Fruit fly (Drosophila melanogaster) whole organism, embryonic: ENCODE results near the gene MAGE.

ENCODE experiments used
- Abd-B ChIP-seq: fragments of 200-800 bp; sonication (Bioruptor generic); optimal IDR thresholded peaks from 2 replicates; lab custom pipeline; 2018; ENCODE audit warnings: missing biosample characterization, mild to moderate bottlenecking, missing genetic modification characterization, moderate library complexity
- Asciz ChIP-seq: fragments of 200-800 bp; sonication (Bioruptor generic); optimal IDR thresholded peaks from 2 replicates; lab custom pipeline; 2017; ENCODE audit warnings: missing biosample characterization, mild to moderate bottlenecking, missing genetic modification characterization, missing genetic modification reagents
- Blimp-1 ChIP-seq: fragments of 200-800 bp; sonication (Bioruptor generic); optimal IDR thresholded peaks from 3 replicates; lab custom pipeline; 2018; ENCODE audit warnings: missing biosample characterization, missing genetic modification characterization, mild to moderate bottlenecking, moderate library complexity, missing genetic modification reagents
- CG10543 ChIP-seq: fragments of 200-800 bp; sonication (Bioruptor generic); optimal IDR thresholded peaks from 3 replicates; lab custom pipeline; 2017; ENCODE audit warnings: missing biosample characterization, mild to moderate bottlenecking, missing genetic modification characterization, moderate library complexity
- CG11695 ChIP-seq: fragments of 200-800 bp; sonication (Bioruptor generic); IDR thresholded peaks from 3 replicates; pipeline ENCODE4 v1.3.6; 2022; ENCODE audit warnings: missing biosample characterization, missing genetic modification characterization
- CG12071 ChIP-seq: fragments of 200-800 bp; sonication (Bioruptor generic); optimal IDR thresholded peaks from 3 replicates; lab custom pipeline; 2018; ENCODE audit warnings: missing biosample characterization, mild to moderate bottlenecking, missing genetic modification characterization
- CG12155 ChIP-seq: fragments of 200-800 bp; sonication (Bioruptor generic); optimal IDR thresholded peaks from 3 replicates; lab custom pipeline; 2016; ENCODE audit warnings: missing biosample characterization, missing genetic modification characterization
- CG12236 ChIP-seq: fragments of 200-800 bp; sonication (Bioruptor generic); optimal IDR thresholded peaks from 2 replicates; lab custom pipeline; 2016; ENCODE audit warnings: missing biosample characterization, missing genetic modification characterization
- CG14014 ChIP-seq: fragments of 200-800 bp; sonication (Bioruptor generic); IDR thresholded peaks from 2 replicates; pipeline ENCODE4 v1.3.6; 2022; ENCODE audit warnings: missing biosample characterization, missing genetic modification characterization
- CG15601 ChIP-seq: fragments of 200-800 bp; sonication (Bioruptor generic); optimal IDR thresholded peaks from 3 replicates; lab custom pipeline; 2019; ENCODE audit warnings: missing biosample characterization, mild to moderate bottlenecking, missing genetic modification characterization, moderate library complexity
- CG16815 ChIP-seq: fragments of 200-800 bp; sonication (Bioruptor generic); optimal IDR thresholded peaks from 3 replicates; lab custom pipeline; 2017; ENCODE audit warnings: missing biosample characterization, mild to moderate bottlenecking, missing genetic modification characterization
- CG16863 ChIP-seq: fragments of 200-800 bp; sonication (Bioruptor generic); optimal IDR thresholded peaks from 3 replicates; lab custom pipeline; 2016; ENCODE audit warnings: missing biosample characterization, missing genetic modification characterization
- CG17328 ChIP-seq: fragments of 200-800 bp; sonication (Bioruptor generic); IDR thresholded peaks from 2 replicates; pipeline ENCODE4 v1.3.6; 2022; ENCODE audit warnings: missing biosample characterization, missing genetic modification characterization
- CG18011 ChIP-seq: fragments of 200-800 bp; sonication (Bioruptor generic); optimal IDR thresholded peaks from 2 replicates; lab custom pipeline; 2017; ENCODE audit warnings: missing biosample characterization, missing genetic modification characterization, mild to moderate bottlenecking, moderate library complexity, missing genotype
- CG2889 ChIP-seq: fragments of 200-800 bp; sonication (Bioruptor generic); IDR thresholded peaks from 3 replicates; pipeline ENCODE4 v1.3.6; 2022; ENCODE audit warnings: missing biosample characterization, missing genetic modification characterization
- CG4404 ChIP-seq: fragments of 200-800 bp; sonication (Bioruptor generic); IDR thresholded peaks from 2 replicates; pipeline ENCODE4 v1.3.6; 2022; ENCODE audit warnings: missing biosample characterization, missing genetic modification characterization
- CG6175 ChIP-seq: fragments of 200-800 bp; sonication (Bioruptor generic); IDR thresholded peaks from 3 replicates; pipeline ENCODE4 v1.3.6; 2022; ENCODE audit warnings: missing biosample characterization, missing genetic modification characterization
- CG7786 ChIP-seq: fragments of 200-800 bp; sonication (Bioruptor generic); optimal IDR thresholded peaks from 2 replicates; lab custom pipeline; 2016; ENCODE audit warnings: missing biosample characterization, missing genetic modification characterization
- CG8281 ChIP-seq: fragments of 200-800 bp; sonication (Bioruptor generic); optimal IDR thresholded peaks from 2 replicates; lab custom pipeline; 2018; ENCODE audit warnings: missing biosample characterization, mild to moderate bottlenecking, missing genetic modification characterization, moderate library complexity
- CG8944 ChIP-seq: fragments of 200-800 bp; sonication (Bioruptor generic); optimal IDR thresholded peaks from 3 replicates; lab custom pipeline; 2016; ENCODE audit warnings: missing biosample characterization, missing genetic modification characterization
- CkIIα-i1 ChIP-seq: fragments of 200-800 bp; sonication (Bioruptor generic); IDR thresholded peaks from 2 replicates; pipeline ENCODE4 v1.3.6; 2022; ENCODE audit warnings: missing biosample characterization, missing genetic modification characterization
- Eip74EF ChIP-seq, 2 experiments: fragments of 200-800 bp in 1 of 2; fragments of >200 bp in 1 of 2; sonication (Bioruptor generic) in 1 of 2; optimal IDR thresholded peaks; 2 replicates each; lab custom pipeline; 2017 to 2019; ENCODE audit warnings: missing biosample characterization in 2 of 2, missing genetic modification characterization in 2 of 2, mild to moderate bottlenecking in 1 of 2, moderate library complexity in 1 of 2
- Fer3 ChIP-seq: fragments of 200-800 bp; sonication (Bioruptor generic); optimal IDR thresholded peaks from 2 replicates; lab custom pipeline; 2018; ENCODE audit warnings: missing biosample characterization, mild to moderate bottlenecking, missing genetic modification characterization, moderate library complexity
- HmgD ChIP-seq: fragments of 200-800 bp; sonication (Bioruptor generic); optimal IDR thresholded peaks from 3 replicates; lab custom pipeline; 2016; ENCODE audit warnings: missing biosample characterization, missing genetic modification characterization
- Lim3 ChIP-seq: fragments of 200-800 bp; sonication (Bioruptor generic); IDR thresholded peaks from 2 replicates; pipeline ENCODE4 v1.3.6; 2022; ENCODE audit warnings: missing biosample characterization, missing genetic modification characterization
- Neu2 ChIP-seq: fragments of 200-800 bp; sonication (Bioruptor generic); optimal IDR thresholded peaks from 3 replicates; lab custom pipeline; 2016; ENCODE audit warnings: missing biosample characterization, missing genetic modification characterization, borderline replicate concordance
- Nf-YA ChIP-seq: fragments of 200-800 bp; sonication (Bioruptor generic); IDR thresholded peaks from 2 replicates; pipeline ENCODE4 v1.3.6; 2022; ENCODE audit warnings: missing biosample characterization, missing genetic modification characterization
- NfI ChIP-seq: fragments of 200-800 bp; sonication (Bioruptor generic); optimal IDR thresholded peaks from 3 replicates; lab custom pipeline; 2018; ENCODE audit warnings: missing biosample characterization, mild to moderate bottlenecking, missing genetic modification characterization, moderate library complexity
- Sin3A ChIP-seq: fragments of >200 bp; optimal IDR thresholded peaks from 2 replicates; lab custom pipeline; 2018
- Tbp ChIP-seq: fragments of >200 bp; optimal IDR thresholded peaks from 2 replicates; lab custom pipeline; 2018; ENCODE audit warnings: missing biosample characterization, missing genetic modification characterization
- abd-A ChIP-seq: fragments of 200-800 bp; sonication (Bioruptor generic); optimal IDR thresholded peaks from 3 replicates; lab custom pipeline; 2019; ENCODE audit warnings: missing biosample characterization, mild to moderate bottlenecking, missing genetic modification characterization, moderate library complexity
- btn ChIP-seq: fragments of 200-800 bp; sonication (Bioruptor generic); optimal IDR thresholded peaks from 2 replicates; lab custom pipeline; 2016; ENCODE audit warnings: missing biosample characterization, missing genetic modification characterization
- cad ChIP-seq: fragments of >200 bp; optimal IDR thresholded peaks from 2 replicates; lab custom pipeline; 2017; ENCODE audit warnings: missing biosample characterization, missing genetic modification characterization
- chif ChIP-seq, 2 experiments: fragments of 200-800 bp; sonication (Bioruptor generic); optimal IDR thresholded peaks; 3 replicates each; lab custom pipeline; 2016; ENCODE audit warnings: missing biosample characterization in 2 of 2, missing genetic modification characterization in 2 of 2
- croc ChIP-seq: fragments of 200-800 bp; sonication (Bioruptor generic); conservative IDR thresholded peaks from 3 replicates; pipeline ENCODE4 v1.3.6; 2022; ENCODE audit warnings: missing biosample characterization, missing genetic modification characterization
- crp ChIP-seq, 2 experiments: fragments of 200-800 bp; sonication (Bioruptor generic); optimal IDR thresholded peaks; 2 replicates in 1 of 2; 3 replicates in 1 of 2; lab custom pipeline; 2017; ENCODE audit warnings: missing biosample characterization in 2 of 2, missing genetic modification characterization in 2 of 2, mild to moderate bottlenecking in 1 of 2, moderate library complexity in 1 of 2
- dmrt11E ChIP-seq: fragments of 200-800 bp; sonication (Bioruptor generic); optimal IDR thresholded peaks from 3 replicates; lab custom pipeline; 2018; ENCODE audit warnings: missing biosample characterization, mild to moderate bottlenecking, missing genetic modification characterization, moderate library complexity
- emc ChIP-seq: fragments of 200-800 bp; sonication (Bioruptor generic); optimal IDR thresholded peaks from 2 replicates; lab custom pipeline; 2016; ENCODE audit warnings: missing biosample characterization, missing genetic modification characterization
- ems ChIP-seq: fragments of 200-800 bp; sonication (Bioruptor generic); optimal IDR thresholded peaks from 3 replicates; lab custom pipeline; 2016; ENCODE audit warnings: missing biosample characterization, missing genetic modification characterization
- en ChIP-seq: fragments of 200-800 bp; sonication (Bioruptor generic); optimal IDR thresholded peaks from 2 replicates; lab custom pipeline; 2016; ENCODE audit warnings: missing biosample characterization, missing genetic modification characterization
- fu2 ChIP-seq: fragments of 200-800 bp; sonication (Bioruptor generic); optimal IDR thresholded peaks from 2 replicates; lab custom pipeline; 2016; ENCODE audit warnings: missing biosample characterization, missing genetic modification characterization
- p53 ChIP-seq: fragments of 200-800 bp; sonication (Bioruptor generic); optimal IDR thresholded peaks from 2 replicates; lab custom pipeline; 2016; ENCODE audit warnings: missing biosample characterization, missing genetic modification characterization
- pan ChIP-seq, 4 experiments: fragments of >200 bp in 3 of 4; fragments of 200-800 bp in 1 of 4; sonication (Bioruptor generic) in 1 of 4; optimal IDR thresholded peaks in 3 of 4; IDR thresholded peaks in 1 of 4; 2 replicates each; pipeline versions ENCODE4 v1.3.6 to Lab custom; 2017 to 2022; ENCODE audit warnings: missing biosample characterization in 2 of 4, missing genetic modification characterization in 2 of 4, mixed read lengths in 1 of 4
- pfk ChIP-seq: fragments of 200-800 bp; sonication (Bioruptor generic); optimal IDR thresholded peaks from 2 replicates; lab custom pipeline; 2018; ENCODE audit warnings: missing biosample characterization, mild to moderate bottlenecking, missing genetic modification characterization, moderate library complexity
- pnt ChIP-seq: fragments of 200-800 bp; sonication (Bioruptor generic); optimal IDR thresholded peaks from 3 replicates; lab custom pipeline; 2016; ENCODE audit warnings: missing biosample characterization, missing genetic modification characterization
- slbo ChIP-seq: fragments of 200-800 bp; sonication (Bioruptor generic); IDR thresholded peaks from 2 replicates; pipeline ENCODE4 v1.3.6; 2022; ENCODE audit warnings: missing biosample characterization, missing genetic modification characterization
- sob ChIP-seq: fragments of 200-800 bp; sonication (Bioruptor generic); IDR thresholded peaks from 2 replicates; pipeline ENCODE4 v1.3.6; 2022; ENCODE audit warnings: missing biosample characterization, missing genetic modification characterization
- stwl ChIP-seq: fragments of 200-800 bp; sonication (Bioruptor generic); optimal IDR thresholded peaks from 3 replicates; lab custom pipeline; 2018; ENCODE audit warnings: missing biosample characterization, mild to moderate bottlenecking, missing genetic modification characterization, moderate library complexity
- wek ChIP-seq: fragments of 200-800 bp; sonication (Bioruptor generic); optimal IDR thresholded peaks from 3 replicates; lab custom pipeline; 2018; ENCODE audit warnings: missing biosample characterization, mild to moderate bottlenecking, missing genetic modification characterization, moderate library complexity

Gene MAGE

DNA sequence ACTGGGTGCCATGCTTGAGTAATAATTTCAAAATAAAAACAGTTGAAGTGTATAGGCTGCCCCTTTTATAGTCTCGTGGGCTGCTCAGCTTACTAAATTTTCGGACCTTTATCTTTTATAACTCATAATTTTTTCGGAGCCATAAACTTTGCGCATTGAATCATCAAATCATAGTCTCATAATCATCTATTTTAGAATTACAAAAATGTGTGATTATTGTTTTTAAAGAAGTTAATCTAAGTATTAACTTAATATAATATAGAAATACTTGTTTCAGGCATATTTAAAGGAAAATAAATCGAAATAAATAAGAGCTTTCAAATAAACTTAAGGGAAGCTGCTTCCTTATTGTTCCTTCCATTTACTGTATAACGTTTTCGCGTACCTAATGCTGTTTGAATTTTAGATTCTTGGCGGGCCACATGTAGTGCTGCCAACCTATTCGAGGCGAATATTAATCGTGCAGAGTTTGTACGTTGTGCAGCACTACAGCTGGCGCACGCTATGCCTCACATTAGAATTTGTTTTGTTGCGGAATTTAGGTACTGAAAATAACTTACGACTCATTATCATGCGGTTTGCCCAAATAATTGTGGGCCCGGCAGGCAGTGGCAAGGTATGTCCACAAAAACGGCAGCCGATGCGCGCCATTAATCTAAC, 10.6 kb downstream of the MAGE start, which contains the start of the genes CG14610 and CG2656 (continued):
- no peak for TF ChIP-seq CG6175 (GFP tag; lab: Robert Waterston, UW)
- TF ChIP-seq CG8281, result no peak
- peak; percentile 25; the same call in 1 of the 2 replicates for TF ChIP-seq Nf-YA (GFP tag; lab: Robert Waterston, UW)
- TF ChIP-seq p53, result peak; percentile 80
- TF ChIP-seq pfk (GFP tag; lab: Kevin White, UChicago), result no peak
- peak; percentile 62 for TF ChIP-seq Fer3 (tag; lab: Kevin White, UChicago)
- peak; percentile 59 for TF ChIP-seq Blimp-1
- TF ChIP-seq Sin3A (lab: Kevin White, UChicago), result peak; percentile 30
- peak; percentile 89 for TF ChIP-seq CG8944 (GFP tag; lab: Kevin White, UChicago)
- TF ChIP-seq abd-A, result no peak
- no peak for TF ChIP-seq CG15601 (tag; lab: Kevin White, UChicago)
- no peak for TF ChIP-seq Asciz
- no peak for TF ChIP-seq cad (GFP tag; lab: Kevin White, UChicago)
- TF ChIP-seq slbo, result peak; percentile 89
- peak in 1 of 2 experiments; percentile 74 for TF ChIP-seq crp (GFP tag; optimal IDR thresholded peaks at IDR 0.05; lab: Kevin White, UChicago)
- TF ChIP-seq CG16815 (GFP tag; lab: Kevin White, UChicago), result peak; percentile 23
- 0 out of 3 replicates have a peak, but pooled peaks have one; percentile 22 for TF ChIP-seq CG11695 (GFP tag; lab: Robert Waterston, UW)
- no peak; the same call in 2 of the 3 replicates for TF ChIP-seq croc (GFP tag; lab: Robert Waterston, UW)
- TF ChIP-seq sob (GFP tag; lab: Robert Waterston, UW), result no peak
- no peak for TF ChIP-seq CG4404 (GFP tag; lab: Robert Waterston, UW)
- peak; percentile 45 for TF ChIP-seq wek
- peak; percentile 81 for TF ChIP-seq pnt (GFP tag; lab: Kevin White, UChicago)
- TF ChIP-seq Tbp (GFP tag; lab: Kevin White, UChicago), result no peak
- peak; percentile 39 for TF ChIP-seq Abd-B
- TF ChIP-seq CG17328, result peak; percentile 67
- no peak for TF ChIP-seq Lim3 (GFP tag; lab: Robert Waterston, UW)
- no peak for TF ChIP-seq pan (optimal IDR thresholded peaks at IDR 0.05; lab: Kevin White, UChicago)
- TF ChIP-seq pan (GFP tag; optimal IDR thresholded peaks at IDR 0.05 in 1 of 2, IDR thresholded peaks at IDR 0.05 in 1 of 2), result peak in 1 of 2 experiments; percentile 61
- no peak for TF ChIP-seq Eip74EF (GFP tag; optimal IDR thresholded peaks at IDR 0.05; lab: Kevin White, UChicago)
- peak; percentile 86 for TF ChIP-seq ems (GFP tag; lab: Kevin White, UChicago)
- peak; percentile 50 for TF ChIP-seq CG12236 (GFP tag; lab: Kevin White, UChicago)
- TF ChIP-seq en, result peak; percentile 59
- TF ChIP-seq chif (GFP tag; optimal IDR thresholded peaks at IDR 0.05; lab: Kevin White, UChicago), result peak; percentile 67 to 85
- peak; percentile 86 for TF ChIP-seq CG12155 (GFP tag; lab: Kevin White, UChicago)
- TF ChIP-seq CG2889 (GFP tag; lab: Robert Waterston, UW), result no peak
- peak; percentile 80 for TF ChIP-seq NfI (GFP tag; lab: Kevin White, UChicago)
- TF ChIP-seq HmgD (GFP tag; lab: Kevin White, UChicago), result peak; percentile 74
- peak; percentile 84 for TF ChIP-seq CG7786 (GFP tag; lab: Kevin White, UChicago)
- peak; percentile 43 for TF ChIP-seq emc (GFP tag; lab: Kevin White, UChicago)
- TF ChIP-seq btn (GFP tag; lab: Kevin White, UChicago), result peak; percentile 51
- peak; percentile 40; the same call in 1 of the 2 replicates for TF ChIP-seq CG14014 (GFP tag; lab: Robert Waterston, UW)
- TF ChIP-seq CG18011 (GFP tag; lab: Kevin White, UChicago), result peak; percentile 72
- TF ChIP-seq CG16863 (GFP tag; lab: Kevin White, UChicago), result peak; percentile 81
- no peak for TF ChIP-seq Neu2 (GFP tag; lab: Kevin White, UChicago)
- TF ChIP-seq CkIIα-i1 (GFP tag; lab: Robert Waterston, UW), result no peak
- peak; percentile 90 for TF ChIP-seq stwl (tag; lab: Kevin White, UChicago)
- TF ChIP-seq fu2, result peak; percentile 81
- peak; percentile 35 for TF ChIP-seq CG12071 (GFP tag; lab: Kevin White, UChicago)
- TF ChIP-seq CG10543 (GFP tag; lab: Kevin White, UChicago), result no peak
- TF ChIP-seq dmrt11E, result peak; percentile 37
